Worm (Caenorhabditis elegans): Measurements from ENCODE around the gene nmt-1.
A peak's percentile ranks its signal among the peaks of the same experiment; 100 is the strongest.

DNA sequence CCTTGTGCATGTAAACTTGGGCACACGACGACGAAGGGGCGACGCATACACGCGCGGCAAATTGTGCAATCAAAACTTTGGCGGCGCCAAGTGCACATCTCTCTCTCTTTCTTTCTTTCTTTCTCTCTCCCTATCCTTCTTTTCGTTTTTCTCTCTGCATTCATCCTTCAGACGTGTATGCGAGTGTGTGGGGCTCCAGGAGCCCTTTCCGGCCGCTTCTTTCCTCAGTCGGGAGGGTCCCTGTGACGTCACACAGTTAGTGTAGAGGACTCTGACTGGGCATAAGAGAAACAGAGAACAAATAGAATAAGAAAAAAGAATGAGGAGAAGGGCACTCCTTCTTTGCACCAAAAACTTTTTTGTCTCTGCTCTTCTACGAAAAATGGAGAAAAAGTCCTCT lies 21.3 kb upstream of the nmt-1 start:
- TF ChIP-seq sptf-1 (tag; optimal IDR thresholded peaks at IDR 0.05), result no peak
- peak in 1 of 2 experiments; percentile 48 for TF ChIP-seq egl-27 (tag; optimal IDR thresholded peaks at IDR 0.05)
- peak; percentile 65 for TF ChIP-seq lin-13 (GFP tag; optimal IDR thresholded peaks at IDR 0.05)
- TF ChIP-seq pax-3 (tag; optimal IDR thresholded peaks at IDR 0.05), result no peak
- TF ChIP-seq jun-1 (tag; optimal IDR thresholded peaks at IDR 0.05), result peak; percentile 3
- no peak for TF ChIP-seq ztf-11 (tag; optimal IDR thresholded peaks at IDR 0.05)
- no peak for TF ChIP-seq vab-15 (tag; optimal IDR thresholded peaks at IDR 0.05)
- TF ChIP-seq unc-130 (tag; optimal IDR thresholded peaks at IDR 0.05), result no peak
- no peak for TF ChIP-seq ama-1 (optimal IDR thresholded peaks at IDR 0.05)
- peak; percentile 77 for TF ChIP-seq swsn-7 (tag; optimal IDR thresholded peaks at IDR 0.05)
- peak; percentile 27 for TF ChIP-seq zip-4 (GFP tag; optimal IDR thresholded peaks at IDR 0.05)
- peak; percentile 55 for TF ChIP-seq dsc-1 (tag; optimal IDR thresholded peaks at IDR 0.05)
- peak; percentile 63 for TF ChIP-seq xbp-1 (tag; optimal IDR thresholded peaks at IDR 0.05)
- TF ChIP-seq nhr-77 (tag; optimal IDR thresholded peaks at IDR 0.05), result no peak

Measured in whole organism, L1 larva.